Fruit fly (Drosophila melanogaster): ENCODE data around the gene Ocho.

Ocho gene

dm6 chr3L:14989879-14990278 lies 15.2 kb downstream of the Ocho start:
- TF ChIP-seq Hr83 (GFP tag; optimal IDR thresholded peaks at IDR 0.05; ENCODE audit: poor library complexity, severe bottlenecking) (no peak), jim (GFP tag; optimal IDR thresholded peaks at IDR 0.05) (no peak), Myc (optimal IDR thresholded peaks at IDR 0.05) (no peak), usp (GFP tag; optimal IDR thresholded peaks at IDR 0.05) (no peak), Rel (GFP tag; optimal IDR thresholded peaks at IDR 0.05) (no peak), Rel (tag; optimal IDR thresholded peaks at IDR 0.05) (no peak), ey (GFP tag; optimal IDR thresholded peaks at IDR 0.05) (no peak), psq (GFP tag; optimal IDR thresholded peaks at IDR 0.05) (no peak)

dm6 chr3L:14992025-14992424 lies 17.4 kb downstream of the Ocho start, which contains the start of gene Zip71B:
TSS of gene Zip71B (plus strand) at chr3L:14992289.
- no peak for TF ChIP-seq dsf (GFP tag; optimal IDR thresholded peaks at IDR 0.05; ENCODE audit: borderline replicate concordance)
- peak; percentile 67 for TF ChIP-seq Vsx2 (GFP tag; optimal IDR thresholded peaks at IDR 0.05; ENCODE audit: partially characterized antibody)
- peak; percentile 78 for TF ChIP-seq Dif (GFP tag; optimal IDR thresholded peaks at IDR 0.05; ENCODE audit: partially characterized antibody)
- no peak for TF ChIP-seq Jra (GFP tag; optimal IDR thresholded peaks at IDR 0.05)
- TF ChIP-seq GATAd (GFP tag; optimal IDR thresholded peaks at IDR 0.05): no peak
- TF ChIP-seq h (GFP tag; optimal IDR thresholded peaks at IDR 0.05): no peak
- no peak for TF ChIP-seq rgr (GFP tag; optimal IDR thresholded peaks at IDR 0.05)
- no peak for TF ChIP-seq Myc (optimal IDR thresholded peaks at IDR 0.05)
- TF ChIP-seq foxo (GFP tag; optimal IDR thresholded peaks at IDR 0.05): no peak
- TF ChIP-seq jim (GFP tag; optimal IDR thresholded peaks at IDR 0.05): no peak
- no peak for TF ChIP-seq Hnf4 (GFP tag; optimal IDR thresholded peaks at IDR 0.05)
- no peak for TF ChIP-seq Rel (GFP tag; optimal IDR thresholded peaks at IDR 0.05)
- peak; percentile 66 for TF ChIP-seq Rel (tag; optimal IDR thresholded peaks at IDR 0.05)
- TF ChIP-seq Dfd (GFP tag; optimal IDR thresholded peaks at IDR 0.05): no peak
- no peak for TF ChIP-seq usp (GFP tag; optimal IDR thresholded peaks at IDR 0.05)

dm6 chr3L:14992807-14993206 lies 18.2 kb downstream of the Ocho start:
- TF ChIP-seq Sp1 (GFP tag; optimal IDR thresholded peaks at IDR 0.05) (peak; percentile 22), lola (GFP tag; optimal IDR thresholded peaks at IDR 0.05) (no peak), Rel (GFP tag; optimal IDR thresholded peaks at IDR 0.05) (no peak), Rel (tag; optimal IDR thresholded peaks at IDR 0.05) (peak; percentile 8), br (GFP tag; optimal IDR thresholded peaks at IDR 0.05) (peak; percentile 3)

- no peak for TF ChIP-seq sage (GFP tag; optimal IDR thresholded peaks at IDR 0.05)
- peak; percentile 36 for TF ChIP-seq h (GFP tag; optimal IDR thresholded peaks at IDR 0.05)
- no peak for TF ChIP-seq psq (GFP tag; optimal IDR thresholded peaks at IDR 0.05)
- TF ChIP-seq Rel (GFP tag; optimal IDR thresholded peaks at IDR 0.05): no peak
- peak; percentile 40 for TF ChIP-seq Rel (tag; optimal IDR thresholded peaks at IDR 0.05)
- TF ChIP-seq dsf (GFP tag; optimal IDR thresholded peaks at IDR 0.05; ENCODE audit: borderline replicate concordance): no peak
- TF ChIP-seq Hnf4 (GFP tag; optimal IDR thresholded peaks at IDR 0.05): no peak
- TF ChIP-seq fru (GFP tag; optimal IDR thresholded peaks at IDR 0.05): peak; percentile 1
- TF ChIP-seq usp (GFP tag; optimal IDR thresholded peaks at IDR 0.05): no peak
- no peak for TF ChIP-seq br (GFP tag; optimal IDR thresholded peaks at IDR 0.05)
- TF ChIP-seq rgr (GFP tag; optimal IDR thresholded peaks at IDR 0.05): no peak
- no peak for TF ChIP-seq tai (GFP tag; optimal IDR thresholded peaks at IDR 0.05)
- no peak for TF ChIP-seq Vsx2 (GFP tag; optimal IDR thresholded peaks at IDR 0.05; ENCODE audit: partially characterized antibody)
- no peak for TF ChIP-seq Abd-B (GFP tag; optimal IDR thresholded peaks at IDR 0.05)
- TF ChIP-seq Myc (optimal IDR thresholded peaks at IDR 0.05): peak; percentile 71
- TF ChIP-seq Hr78 (GFP tag; optimal IDR thresholded peaks at IDR 0.05): no peak
- peak; percentile 78 for TF ChIP-seq HLH106 (tag; optimal IDR thresholded peaks at IDR 0.05)
- no peak for TF ChIP-seq Jra (GFP tag; optimal IDR thresholded peaks at IDR 0.05)
- TF ChIP-seq Dif (GFP tag; optimal IDR thresholded peaks at IDR 0.05; ENCODE audit: partially characterized antibody): no peak
- no peak for TF ChIP-seq jim (GFP tag; optimal IDR thresholded peaks at IDR 0.05)
- TF ChIP-seq ey (GFP tag; optimal IDR thresholded peaks at IDR 0.05): no peak
- TF ChIP-seq sv (GFP tag; optimal IDR thresholded peaks at IDR 0.05): no peak
- TF ChIP-seq OdsH (GFP tag; optimal IDR thresholded peaks at IDR 0.05): no peak
- TF ChIP-seq Mio (GFP tag; optimal IDR thresholded peaks at IDR 0.05): no peak
- TF ChIP-seq pan (optimal IDR thresholded peaks at IDR 0.05): no peak
- no peak for TF ChIP-seq dl (GFP tag; optimal IDR thresholded peaks at IDR 0.05; ENCODE audit: insufficient read depth in 1 of 2, partially characterized antibody in 2 of 2)
- TF ChIP-seq foxo (GFP tag; optimal IDR thresholded peaks at IDR 0.05): peak in 1 of 2 experiments; percentile 63
- TF ChIP-seq Dfd (GFP tag; optimal IDR thresholded peaks at IDR 0.05): no peak
- TF ChIP-seq lola (GFP tag; optimal IDR thresholded peaks at IDR 0.05): no peak
- TF ChIP-seq CG9705 (GFP tag; optimal IDR thresholded peaks at IDR 0.05): peak; percentile 48
- no peak for TF ChIP-seq brk (GFP tag; optimal IDR thresholded peaks at IDR 0.05)
- no peak for TF ChIP-seq Sp1 (GFP tag; optimal IDR thresholded peaks at IDR 0.05)
- TF ChIP-seq Hr83 (GFP tag; optimal IDR thresholded peaks at IDR 0.05; ENCODE audit: poor library complexity, severe bottlenecking): peak; percentile 41
- TF ChIP-seq woc (GFP tag; optimal IDR thresholded peaks at IDR 0.05): peak; percentile 34
- TF ChIP-seq dmrt93B (GFP tag; optimal IDR thresholded peaks at IDR 0.05): peak; percentile 42
Measured at dm6 chr3L:14999284-15000019, 24.8 kb downstream of the Ocho start, which contains the start of the genes mRpL39 and Prosbeta2. TSS of gene mRpL39 (minus strand) at chr3L:14999666. TSS of gene Prosbeta2 (plus strand) at chr3L:14999951.
